Fruit fly (Drosophila melanogaster): ENCODE measurements around the gene p24-1.
A peak's percentile ranks its signal among the peaks of the same experiment; 100 is the strongest.

The p24-1 gene

DNA sequence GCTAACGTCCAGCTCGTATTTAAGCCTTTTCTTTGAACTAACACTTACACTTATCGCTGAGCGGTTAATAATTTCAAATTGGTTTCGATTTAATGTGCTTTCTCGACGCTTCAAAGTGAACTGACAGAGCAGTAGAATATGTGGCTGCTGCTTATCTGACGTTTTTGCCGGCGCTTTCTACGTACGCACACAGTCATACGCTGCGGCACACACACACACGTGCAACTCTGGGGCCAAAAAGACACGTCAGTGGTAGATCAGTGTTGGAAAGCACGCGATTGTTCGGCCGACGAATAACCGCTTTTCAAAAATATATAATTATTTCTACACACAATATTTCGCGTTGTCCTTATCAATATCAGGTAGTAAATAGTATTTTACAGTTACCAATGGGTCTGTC is 46.1 kb downstream of the p24-1 start:
- TF ChIP-seq Mnt (GFP tag; optimal IDR thresholded peaks at IDR 0.05) (peak; percentile 76), kay (GFP tag; ENCODE audit: borderline replicate concordance) (peak; percentile 73), Hr96 (GFP tag; optimal IDR thresholded peaks at IDR 0.05) (no peak), bab1 (GFP tag; optimal IDR thresholded peaks at IDR 0.05) (peak; percentile 37), CG14711 (tag; optimal IDR thresholded peaks at IDR 0.05) (peak; percentile 48), cnc (optimal IDR thresholded peaks at IDR 0.05) (no peak), CG7101 (tag; optimal IDR thresholded peaks at IDR 0.05) (peak; percentile 66), CG1620 (GFP tag; optimal IDR thresholded peaks at IDR 0.05) (peak; percentile 71), CG33017 (tag; optimal IDR thresholded peaks at IDR 0.05) (peak; percentile 7), CG11617 (GFP tag; optimal IDR thresholded peaks at IDR 0.05) (no peak), ovo (GFP tag; optimal IDR thresholded peaks at IDR 0.05) (peak; percentile 63), CG12768 (GFP tag; optimal IDR thresholded peaks at IDR 0.05) (peak; percentile 42), CG5204 (GFP tag; optimal IDR thresholded peaks at IDR 0.05) (no peak), Clk (GFP tag; optimal IDR thresholded peaks at IDR 0.05) (no peak), tj (GFP tag; optimal IDR thresholded peaks at IDR 0.05) (peak; percentile 50), toe (GFP tag; optimal IDR thresholded peaks at IDR 0.05) (peak; percentile 1), cic (GFP tag; optimal IDR thresholded peaks at IDR 0.05) (peak; percentile 35), Crg-1 (GFP tag; optimal IDR thresholded peaks at IDR 0.05) (peak; percentile 85), CG7045 (GFP tag; optimal IDR thresholded peaks at IDR 0.05) (no peak), pad (GFP tag; optimal IDR thresholded peaks at IDR 0.05) (peak; percentile 61)

DNA sequence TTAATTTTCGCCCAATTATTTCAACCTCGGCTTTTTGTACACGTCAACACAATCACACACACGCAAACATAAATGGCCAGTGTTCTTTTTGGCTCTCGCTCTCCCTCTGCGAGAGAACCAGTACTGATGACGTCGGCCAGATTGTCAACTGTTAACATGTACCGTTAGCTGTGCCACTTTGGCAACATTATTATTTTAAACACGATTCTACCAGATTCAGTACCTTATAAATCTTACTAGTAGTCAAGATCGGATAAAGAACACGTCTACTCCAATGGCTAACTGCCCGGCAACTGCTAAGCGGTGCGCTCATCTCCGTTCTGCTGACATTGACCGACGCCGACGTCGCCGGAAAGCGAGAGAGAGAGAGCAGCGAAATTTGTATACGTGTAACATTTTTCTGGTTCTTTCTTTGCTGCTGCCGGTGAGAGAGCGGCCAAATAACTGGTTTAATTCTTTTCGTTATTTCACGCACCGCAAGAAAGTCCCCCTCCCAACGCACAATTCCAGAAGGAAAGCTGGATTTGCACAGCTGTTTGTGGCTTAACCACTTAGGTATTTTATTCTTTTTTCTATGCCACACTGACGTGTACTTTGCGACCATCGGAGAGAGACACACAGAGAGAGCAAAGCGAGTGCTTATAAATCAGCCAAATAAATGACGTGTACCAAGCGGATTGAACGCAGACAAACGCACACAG is 47.1 kb downstream of the p24-1 start:
- TF ChIP-seq cic (GFP tag; optimal IDR thresholded peaks at IDR 0.05): peak; percentile 13
- TF ChIP-seq pad (GFP tag; optimal IDR thresholded peaks at IDR 0.05): peak; percentile 11
- TF ChIP-seq Hr96 (GFP tag; optimal IDR thresholded peaks at IDR 0.05): no peak
- TF ChIP-seq CG33017 (tag; optimal IDR thresholded peaks at IDR 0.05): no peak
- TF ChIP-seq tj (GFP tag; optimal IDR thresholded peaks at IDR 0.05): peak; percentile 85
- no peak for TF ChIP-seq Mnt (GFP tag; optimal IDR thresholded peaks at IDR 0.05)
- TF ChIP-seq toe (GFP tag; optimal IDR thresholded peaks at IDR 0.05): no peak
- TF ChIP-seq kay (GFP tag; ENCODE audit: borderline replicate concordance): peak; percentile 62
- TF ChIP-seq ovo (GFP tag; optimal IDR thresholded peaks at IDR 0.05): peak; percentile 61
- peak; percentile 38 for TF ChIP-seq CG12768 (GFP tag; optimal IDR thresholded peaks at IDR 0.05)
